Fruit fly (Drosophila melanogaster) whole organism, embryonic: ENCODE data around the gene Awh.

Experiments used
- Ada2b ChIP-seq: fragments of 200-800 bp; sonication (Bioruptor generic); IDR thresholded peaks from 2 replicates; pipeline ENCODE4 v1.3.6; 2022; ENCODE audit warnings: missing biosample characterization, missing genetic modification characterization
- Awh ChIP-seq: fragments of 200-800 bp; sonication (Bioruptor generic); IDR thresholded peaks from 2 replicates; pipeline ENCODE4, ENCODE4 v1.3.6; 2022; ENCODE audit warnings: missing biosample characterization, missing genetic modification characterization
- B-H2 ChIP-seq: fragments of 200-800 bp; sonication (Bioruptor generic); optimal IDR thresholded peaks from 2 replicates; lab custom pipeline; 2018; ENCODE audit warnings: missing biosample characterization, mild to moderate bottlenecking, missing genetic modification characterization
- CG11723 ChIP-seq: fragments of 200-800 bp; sonication (Bioruptor generic); optimal IDR thresholded peaks from 2 replicates; lab custom pipeline; 2017; ENCODE audit warnings: missing biosample characterization, mild to moderate bottlenecking, missing genetic modification characterization
- CG12155 ChIP-seq: fragments of 200-800 bp; sonication (Bioruptor generic); optimal IDR thresholded peaks from 3 replicates; lab custom pipeline; 2016; ENCODE audit warnings: missing biosample characterization, missing genetic modification characterization
- CG13775 ChIP-seq: fragments of 200-800 bp; sonication (Bioruptor generic); optimal IDR thresholded peaks from 3 replicates; lab custom pipeline; 2017; ENCODE audit warnings: missing biosample characterization, mild to moderate bottlenecking, missing genetic modification characterization
- CG16863 ChIP-seq: fragments of 200-800 bp; sonication (Bioruptor generic); optimal IDR thresholded peaks from 3 replicates; lab custom pipeline; 2016; ENCODE audit warnings: missing biosample characterization, missing genetic modification characterization
- CG17359 ChIP-seq: fragments of 200-800 bp; sonication (Bioruptor generic); optimal IDR thresholded peaks from 3 replicates; lab custom pipeline; 2018; ENCODE audit warnings: missing biosample characterization, mild to moderate bottlenecking, missing genetic modification characterization, moderate library complexity
- CG2712 ChIP-seq: fragments of 200-800 bp; optimal IDR thresholded peaks from 3 replicates; lab custom pipeline; 2019; ENCODE audit warnings: missing biosample characterization, mild to moderate bottlenecking, missing genetic modification characterization, moderate library complexity
- CG30431 ChIP-seq: fragments of 200-800 bp; sonication (Bioruptor generic); optimal IDR thresholded peaks from 2 replicates; lab custom pipeline; 2017; ENCODE audit warnings: missing biosample characterization, missing genetic modification characterization
- CG3407 ChIP-seq: fragments of 200-800 bp; sonication (Bioruptor generic); optimal IDR thresholded peaks from 2 replicates; lab custom pipeline; 2018; ENCODE audit warnings: missing biosample characterization, mild to moderate bottlenecking, missing genetic modification characterization
- CG6272 ChIP-seq: fragments of 200-800 bp; sonication (Bioruptor generic); IDR thresholded peaks from 2 replicates; pipeline ENCODE4 v1.3.6; 2022; ENCODE audit warnings: missing biosample characterization, missing genetic modification characterization
- CG7839 ChIP-seq: fragments of 200-800 bp; sonication (Bioruptor generic); optimal IDR thresholded peaks from 3 replicates; lab custom pipeline; 2018; ENCODE audit warnings: missing biosample characterization, mild to moderate bottlenecking, missing genetic modification characterization, moderate library complexity
- CG8388 ChIP-seq: fragments of 200-800 bp; sonication (Bioruptor generic); optimal IDR thresholded peaks from 2 replicates; lab custom pipeline; 2019; ENCODE audit warnings: missing biosample characterization, mild to moderate bottlenecking, missing genetic modification characterization, moderate library complexity
- CG8478 ChIP-seq: fragments of >200 bp; optimal IDR thresholded peaks from 2 replicates; lab custom pipeline; 2018
- CG9609 ChIP-seq: fragments of 200-800 bp; sonication (Bioruptor generic); optimal IDR thresholded peaks from 3 replicates; lab custom pipeline; 2016; ENCODE audit warnings: missing biosample characterization, missing genetic modification characterization
- CTCF ChIP-seq: fragments of 200-800 bp; sonication (Bioruptor generic); optimal IDR thresholded peaks from 2 replicates; lab custom pipeline; 2017; ENCODE audit warnings: missing biosample characterization, mild to moderate bottlenecking, missing genetic modification characterization, moderate library complexity
- CkIIα-i1 ChIP-seq: fragments of 200-800 bp; sonication (Bioruptor generic); IDR thresholded peaks from 2 replicates; pipeline ENCODE4 v1.3.6; 2022; ENCODE audit warnings: missing biosample characterization, missing genetic modification characterization
- D19A ChIP-seq: fragments of 200-800 bp; optimal IDR thresholded peaks from 3 replicates; lab custom pipeline; 2019; ENCODE audit warnings: missing biosample characterization, mild to moderate bottlenecking, missing genetic modification characterization, moderate library complexity
- Dek ChIP-seq: fragments of 200-800 bp; sonication (Bioruptor generic); optimal IDR thresholded peaks from 3 replicates; lab custom pipeline; 2019; ENCODE audit warnings: missing biosample characterization, mild to moderate bottlenecking, missing genetic modification characterization, moderate library complexity
- Drgx ChIP-seq: fragments of 200-800 bp; sonication (Bioruptor generic); IDR thresholded peaks from 2 replicates; pipeline ENCODE4 v1.3.6; 2022; ENCODE audit warnings: missing biosample characterization, missing genetic modification characterization
- Elba2 ChIP-seq: fragments of 200-800 bp; sonication (Bioruptor generic); optimal IDR thresholded peaks from 3 replicates; lab custom pipeline; 2016; ENCODE audit warnings: missing biosample characterization, missing genetic modification characterization
- Gsc ChIP-seq: fragments of 200-800 bp; sonication (Bioruptor generic); IDR thresholded peaks from 2 replicates; pipeline ENCODE4 v1.3.6; 2022; ENCODE audit warnings: missing biosample characterization, missing genetic modification characterization
- HLHmδ ChIP-seq: fragments of 200-800 bp; sonication (Bioruptor generic); optimal IDR thresholded peaks from 2 replicates; lab custom pipeline; 2018; ENCODE audit warnings: missing biosample characterization, mild to moderate bottlenecking, missing genetic modification characterization, moderate library complexity
- Hr78 ChIP-seq, 2 experiments: fragments of 200-800 bp in 1 of 2; fragments of >200 bp in 1 of 2; sonication (Bioruptor generic) in 1 of 2; optimal IDR thresholded peaks; 2 replicates each; lab custom pipeline; 2017 to 2019; ENCODE audit warnings: missing biosample characterization in 2 of 2, missing genetic modification characterization in 2 of 2, mild to moderate bottlenecking in 1 of 2, moderate library complexity in 1 of 2
- Nf-YC ChIP-seq: fragments of 200-800 bp; optimal IDR thresholded peaks from 3 replicates; lab custom pipeline; 2019; ENCODE audit warnings: missing biosample characterization, mild to moderate bottlenecking, missing genetic modification characterization, moderate library complexity
- Oaz ChIP-seq: fragments of 200-800 bp; sonication (Bioruptor generic); IDR thresholded peaks from 2 replicates; pipeline ENCODE4 v1.3.6; 2022; ENCODE audit warnings: missing biosample characterization, missing genetic modification characterization
- Sry-β ChIP-seq: fragments of 200-800 bp; sonication (Bioruptor generic); optimal IDR thresholded peaks from 2 replicates; lab custom pipeline; 2018; ENCODE audit warnings: missing biosample characterization, mild to moderate bottlenecking, missing genetic modification characterization, moderate library complexity
- Sry-δ ChIP-seq: fragments of 200-800 bp; sonication (Bioruptor generic); optimal IDR thresholded peaks from 2 replicates; lab custom pipeline; 2016; ENCODE audit warnings: missing biosample characterization, missing genetic modification characterization
- Tbp ChIP-seq: fragments of >200 bp; optimal IDR thresholded peaks from 2 replicates; lab custom pipeline; 2018; ENCODE audit warnings: missing biosample characterization, missing genetic modification characterization
- cad ChIP-seq: fragments of >200 bp; optimal IDR thresholded peaks from 2 replicates; lab custom pipeline; 2017; ENCODE audit warnings: missing biosample characterization, missing genetic modification characterization
- danr ChIP-seq: fragments of 200-800 bp; sonication (Bioruptor generic); IDR thresholded peaks from 2 replicates; pipeline ENCODE4 v1.3.6; 2022; ENCODE audit warnings: missing biosample characterization, missing genetic modification characterization
- disco-r ChIP-seq: fragments of 200-800 bp; sonication (Bioruptor generic); optimal IDR thresholded peaks from 2 replicates; lab custom pipeline; 2016; ENCODE audit warnings: missing biosample characterization, missing genetic modification characterization
- ems ChIP-seq: fragments of 200-800 bp; sonication (Bioruptor generic); optimal IDR thresholded peaks from 3 replicates; lab custom pipeline; 2016; ENCODE audit warnings: missing biosample characterization, missing genetic modification characterization
- ewg ChIP-seq: fragments of 200-800 bp; sonication (Bioruptor generic); optimal IDR thresholded peaks from 3 replicates; lab custom pipeline; 2017; ENCODE audit warnings: mild to moderate bottlenecking, missing biosample characterization, missing genetic modification reagents, missing genetic modification characterization
- fu2 ChIP-seq: fragments of 200-800 bp; sonication (Bioruptor generic); optimal IDR thresholded peaks from 2 replicates; lab custom pipeline; 2016; ENCODE audit warnings: missing biosample characterization, missing genetic modification characterization
- gro ChIP-seq: fragments of 200-800 bp; sonication (Bioruptor generic); optimal IDR thresholded peaks from 2 replicates; lab custom pipeline; 2016; ENCODE audit warnings: missing biosample characterization, missing genetic modification characterization
- hbn ChIP-seq: fragments of 200-800 bp; sonication (Bioruptor generic); IDR thresholded peaks from 2 replicates; pipeline ENCODE4 v1.3.6; 2022; ENCODE audit warnings: missing biosample characterization, missing genetic modification characterization; ENCODE audit not compliant: partially characterized antibody
- knrl ChIP-seq: fragments of 200-800 bp; sonication (Bioruptor generic); IDR thresholded peaks from 3 replicates; pipeline ENCODE4 v1.3.6; 2022; ENCODE audit warnings: missing biosample characterization, missing genetic modification characterization; ENCODE audit not compliant: partially characterized antibody
- lilli ChIP-seq: fragments of 200-800 bp; sonication (Bioruptor generic); optimal IDR thresholded peaks from 3 replicates; lab custom pipeline; 2016; ENCODE audit warnings: missing biosample characterization, missing genetic modification characterization
- lmd ChIP-seq: fragments of 200-800 bp; sonication (Bioruptor generic); IDR thresholded peaks from 2 replicates; pipeline ENCODE4 v1.3.6; 2022; ENCODE audit warnings: missing biosample characterization, missing genetic modification characterization
- nerfin-1 ChIP-seq: fragments of 200-800 bp; sonication (Bioruptor generic); optimal IDR thresholded peaks from 3 replicates; lab custom pipeline; 2019; ENCODE audit warnings: missing biosample characterization, mild to moderate bottlenecking, missing genetic modification characterization, moderate library complexity
- otp ChIP-seq: fragments of 200-800 bp; sonication (Bioruptor generic); IDR thresholded peaks from 3 replicates; pipeline ENCODE4, ENCODE4 v1.3.6; 2022; ENCODE audit warnings: missing biosample characterization, missing genetic modification characterization
- pan ChIP-seq, 4 experiments: fragments of >200 bp in 3 of 4; fragments of 200-800 bp in 1 of 4; sonication (Bioruptor generic) in 1 of 4; optimal IDR thresholded peaks in 3 of 4; IDR thresholded peaks in 1 of 4; 2 replicates each; pipeline versions ENCODE4 v1.3.6 to Lab custom; 2017 to 2022; ENCODE audit warnings: missing biosample characterization in 2 of 4, missing genetic modification characterization in 2 of 4, mixed read lengths in 1 of 4
- psq ChIP-seq: fragments of 200-800 bp; sonication (Bioruptor generic); optimal IDR thresholded peaks from 2 replicates; lab custom pipeline; 2017; ENCODE audit warnings: missing biosample characterization, missing genetic modification characterization
- sisA ChIP-seq: fragments of 200-800 bp; sonication (Bioruptor generic); IDR thresholded peaks from 2 replicates; pipeline ENCODE4 v1.3.6; 2022; ENCODE audit warnings: missing biosample characterization, missing genetic modification characterization
- slp2 ChIP-seq: fragments of 200-800 bp; sonication (Bioruptor generic); optimal IDR thresholded peaks from 2 replicates; lab custom pipeline; 2016; ENCODE audit warnings: missing biosample characterization, missing genetic modification characterization
- stc ChIP-seq: fragments of 200-800 bp; sonication (Bioruptor generic); IDR thresholded peaks from 2 replicates; pipeline ENCODE4 v1.3.6; 2022; ENCODE audit warnings: missing biosample characterization, missing genetic modification characterization
- twi ChIP-seq: fragments of 200-800 bp; optimal IDR thresholded peaks from 2 replicates; lab custom pipeline; 2019; ENCODE audit warnings: missing biosample characterization, mild to moderate bottlenecking, missing genetic modification characterization, moderate library complexity
- tx ChIP-seq: fragments of 200-800 bp; sonication (Bioruptor generic); optimal IDR thresholded peaks from 2 replicates; lab custom pipeline; 2016; ENCODE audit warnings: missing biosample characterization, missing genetic modification characterization
- usp ChIP-seq: fragments of >200 bp; optimal IDR thresholded peaks from 2 replicates; lab custom pipeline; 2017; ENCODE audit warnings: missing biosample characterization, missing genetic modification characterization
- wek ChIP-seq: fragments of 200-800 bp; sonication (Bioruptor generic); optimal IDR thresholded peaks from 3 replicates; lab custom pipeline; 2018; ENCODE audit warnings: missing biosample characterization, mild to moderate bottlenecking, missing genetic modification characterization, moderate library complexity

The Awh gene

dm6 chr3L:3852842-3853241 is 6.8 kb downstream of the Awh start (continued):
- TF ChIP-seq CkIIα-i1 (no peak), danr (no peak), hbn (GFP tag; lab: Robert Waterston, UW) (no peak), ems (GFP tag; lab: Kevin White, UChicago) (no peak), CTCF (GFP tag; lab: Kevin White, UChicago) (no peak), CG3407 (peak; percentile 47), tx (GFP tag; lab: Kevin White, UChicago) (peak; percentile 39), Hr78 (GFP tag; optimal IDR thresholded peaks at IDR 0.05; lab: Kevin White, UChicago) (no peak), CG9609 (GFP tag; lab: Kevin White, UChicago) (peak; percentile 36), B-H2 (GFP tag; lab: Kevin White, UChicago) (no peak), CG13775 (GFP tag; lab: Kevin White, UChicago) (peak; percentile 12), Sry-β (no peak), CG12155 (GFP tag; lab: Kevin White, UChicago) (no peak), D19A (tag; lab: Kevin White, UChicago) (no peak), CG2712 (tag; lab: Kevin White, UChicago) (peak; percentile 49), Elba2 (GFP tag; lab: Kevin White, UChicago) (no peak), Ada2b (GFP tag; lab: Robert Waterston, UW) (0 out of 2 replicates have a peak, but pooled peaks have one; percentile 23), usp (GFP tag; lab: Kevin White, UChicago) (no peak), sisA (GFP tag; lab: Robert Waterston, UW) (peak; percentile 79), Dek (tag; lab: Kevin White, UChicago) (no peak), Oaz (GFP tag; lab: Robert Waterston, UW) (no peak), Sry-δ (GFP tag; lab: Kevin White, UChicago) (no peak), pan (optimal IDR thresholded peaks at IDR 0.05; lab: Kevin White, UChicago) (no peak), pan (GFP tag; optimal IDR thresholded peaks at IDR 0.05 in 1 of 2, IDR thresholded peaks at IDR 0.05 in 1 of 2) (peak in 1 of 2 experiments; percentile 64), nerfin-1 (tag; lab: Kevin White, UChicago) (peak; percentile 28), Awh (GFP tag; lab: Robert Waterston, UW) (peak; percentile 90), CG6272 (no peak), psq (GFP tag; lab: Kevin White, UChicago) (no peak), disco-r (no peak), CG8388 (GFP tag; lab: Kevin White, UChicago) (peak; percentile 61), lilli (GFP tag; lab: Kevin White, UChicago) (peak; percentile 44), CG8478 (no peak), CG30431 (GFP tag; lab: Kevin White, UChicago) (no peak), CG7839 (peak; percentile 35), CG17359 (tag; lab: Kevin White, UChicago) (peak; percentile 18), stc (GFP tag; lab: Robert Waterston, UW) (no peak), slp2 (GFP tag; lab: Kevin White, UChicago) (peak; percentile 38), Gsc (GFP tag; lab: Robert Waterston, UW) (peak; percentile 42; the same call in 1 of the 2 replicates), fu2 (GFP tag; lab: Kevin White, UChicago) (no peak), Drgx (peak; percentile 37; the same call in 1 of the 2 replicates), otp (GFP tag; lab: Robert Waterston, UW) (peak; percentile 76), cad (GFP tag; lab: Kevin White, UChicago) (no peak), CG16863 (peak; percentile 63), wek (GFP tag; lab: Kevin White, UChicago) (no peak), Tbp (GFP tag; lab: Kevin White, UChicago) (no peak), knrl (GFP tag; lab: Robert Waterston, UW) (no peak), CG11723 (GFP tag; lab: Kevin White, UChicago) (peak; percentile 7), ewg (peak; percentile 69), Nf-YC (tag; lab: Kevin White, UChicago) (no peak), twi (tag; lab: Kevin White, UChicago) (peak; percentile 36), HLHmδ (GFP tag; lab: Kevin White, UChicago) (no peak), gro (no peak), lmd (GFP tag; lab: Robert Waterston, UW) (peak; percentile 66)
